Worm (Caenorhabditis elegans): ENCODE measurements around the gene C46G7.5.
"Not testable (repeated sequence)": the region's sequence is repeated elsewhere in the genome, so short reads cannot be mapped to it uniquely, and the experiment has no call there.

Gene C46G7.5

ce11 chrIV:6048462-6048861 is 37.0 kb upstream of the C46G7.5 start:
- TF ChIP-seq ahr-1 (tag; optimal IDR thresholded peaks at IDR 0.05) (no peak), elt-2 (tag; optimal IDR thresholded peaks at IDR 0.05) (peak; percentile 20)

- TF ChIP-seq ref-2 (tag; optimal IDR thresholded peaks at IDR 0.05) (no peak), unc-42 (tag; optimal IDR thresholded peaks at IDR 0.05) (peak; percentile 57)
Measured at ce11 chrIV:6047164-6047727, 35.8 kb upstream of the C46G7.5 start.

- TF ChIP-seq sox-4 (tag; optimal IDR thresholded peaks at IDR 0.05) = no peak
- no peak for TF ChIP-seq eyg-1 (tag; optimal IDR thresholded peaks at IDR 0.05)
- TF ChIP-seq mec-3 (tag; optimal IDR thresholded peaks at IDR 0.05; ENCODE audit: borderline replicate concordance) = no peak
- TF ChIP-seq fkh-10 (GFP tag; optimal IDR thresholded peaks at IDR 0.05) = no peak
- TF ChIP-seq ceh-24 (tag; optimal IDR thresholded peaks at IDR 0.05) = no peak
- no peak for TF ChIP-seq odd-2 (tag; optimal IDR thresholded peaks at IDR 0.05)
- TF ChIP-seq ceh-30 (tag; optimal IDR thresholded peaks at IDR 0.05) = no peak
Measured at ce11 chrIV:6040676-6041075, 29.2 kb upstream of the C46G7.5 start, which contains the start of gene kcc-2. Gene kcc-2, plus strand, starts transcription at chrIV:6040976.

ce11 chrIV:6035113-6035512 is 23.7 kb upstream of the C46G7.5 start:
- TF ChIP-seq hlh-30 (tag; optimal IDR thresholded peaks at IDR 0.05; ENCODE audit: insufficient read depth) (no peak), hlh-13 (GFP tag; optimal IDR thresholded peaks at IDR 0.05) (no peak), nfya-1 (tag; optimal IDR thresholded peaks at IDR 0.05) (no peak), ceh-34 (tag; optimal IDR thresholded peaks at IDR 0.05) (no peak), tbx-7 (tag; optimal IDR thresholded peaks at IDR 0.05) (no peak), dve-1 (tag; optimal IDR thresholded peaks at IDR 0.05) (no peak), elt-4 (tag; optimal IDR thresholded peaks at IDR 0.05) (no peak), fkh-6 (tag; optimal IDR thresholded peaks at IDR 0.05) (no peak), ets-4 (tag; optimal IDR thresholded peaks at IDR 0.05) (no peak), mec-3 (tag; optimal IDR thresholded peaks at IDR 0.05; ENCODE audit: borderline replicate concordance) (no peak), pqm-1 (tag; optimal IDR thresholded peaks at IDR 0.05) (no peak), che-1 (tag; optimal IDR thresholded peaks at IDR 0.05) (no peak), lin-11 (tag; optimal IDR thresholded peaks at IDR 0.05) (no peak), pat-9 (tag; optimal IDR thresholded peaks at IDR 0.05) (no peak), ref-2 (tag; optimal IDR thresholded peaks at IDR 0.05) (no peak), pax-1 (tag; optimal IDR thresholded peaks at IDR 0.05) (no peak), ama-1 (optimal IDR thresholded peaks at IDR 0.05) (no peak), unc-55 (GFP tag; optimal IDR thresholded peaks at IDR 0.05) (no peak), npax-4 (tag; optimal IDR thresholded peaks at IDR 0.05) (no peak), fax-1 (tag; optimal IDR thresholded peaks at IDR 0.05) (no peak)

ce11 chrIV:6033539-6033938 is 22.1 kb upstream of the C46G7.5 start, which contains the start of gene pqn-22:
Gene pqn-22, minus strand, starts transcription at chrIV:6033639.
- TF ChIP-seq F13H6.1, nhr-232, tbx-7 (tag; optimal IDR thresholded peaks at IDR 0.05): not testable (repeated sequence)

ce11 chrIV:6032413-6032812 is 21.0 kb upstream of the C46G7.5 start:
- TF ChIP-seq elt-2 (tag; optimal IDR thresholded peaks at IDR 0.05) (no peak), pha-4 (tag; optimal IDR thresholded peaks at IDR 0.05) (no peak), dve-1 (tag; optimal IDR thresholded peaks at IDR 0.05) (no peak), hlh-6 (tag; optimal IDR thresholded peaks at IDR 0.05) (no peak)
